Worm (Caenorhabditis elegans): ENCODE results near the gene uvs-1.

DNA sequence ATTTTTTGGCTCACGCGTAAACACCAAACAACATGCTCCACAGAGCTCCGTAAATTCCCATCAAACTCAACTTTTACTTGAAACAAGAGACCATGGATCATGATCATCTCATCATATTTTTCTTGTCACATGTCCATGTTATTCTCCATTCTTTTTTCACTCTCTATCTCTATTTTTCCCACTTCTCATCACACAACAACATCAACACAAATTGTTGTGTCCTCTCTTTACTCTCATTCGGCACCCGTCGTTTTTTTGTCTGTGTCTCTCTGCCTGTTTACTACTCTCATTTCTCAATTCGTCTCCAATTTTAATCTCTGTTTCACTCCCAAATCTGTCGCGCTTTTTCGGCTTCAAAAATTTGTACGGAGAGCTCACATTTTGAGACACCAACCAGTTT is 44.7 kb downstream of the uvs-1 start:
- TF ChIP-seq tbx-9 (tag; optimal IDR thresholded peaks at IDR 0.05; ENCODE audit: borderline replicate concordance) (no peak), nfya-2 (GFP tag; IDR thresholded peaks at IDR 0.05) (no peak), egl-18 (GFP tag; IDR thresholded peaks at IDR 0.05) (no peak), ztf-22 (GFP tag; optimal IDR thresholded peaks at IDR 0.05) (no peak), F55B11.4 (tag; optimal IDR thresholded peaks at IDR 0.05; ENCODE audit: borderline replicate concordance, insufficient read depth) (no peak), hmg-20 (GFP tag; IDR thresholded peaks at IDR 0.05) (no peak), pha-4 (tag; optimal IDR thresholded peaks at IDR 0.05) (no peak), Y95B8A.8 (GFP tag; IDR thresholded peaks at IDR 0.05) (no peak), repo-1 (tag; optimal IDR thresholded peaks at IDR 0.05) (no peak)
